Fruit fly (Drosophila melanogaster): ENCODE results near the gene wor.

DNA sequence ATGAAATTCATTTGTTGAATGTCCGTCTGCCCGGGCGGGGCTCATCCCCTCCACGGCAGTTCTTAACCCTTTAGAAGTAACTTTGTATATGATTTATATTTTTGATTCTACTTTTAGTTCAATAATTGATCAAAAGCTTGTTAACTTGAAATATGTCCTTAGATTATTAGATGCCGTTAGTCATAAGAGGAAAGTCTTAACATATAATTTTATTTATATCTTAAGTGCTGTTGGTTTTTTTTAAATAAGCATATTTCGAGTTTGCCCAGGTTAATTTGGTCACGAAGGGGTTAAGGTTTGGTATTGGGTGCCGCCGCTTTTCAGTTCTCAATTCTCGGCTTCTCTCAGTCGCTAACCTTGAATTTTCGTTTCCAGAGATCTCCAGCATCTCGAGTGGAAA, 36.4 kb downstream of the wor start:
- no peak for TF ChIP-seq pan (optimal IDR thresholded peaks at IDR 0.05)
- no peak for TF ChIP-seq Hr83 (GFP tag; optimal IDR thresholded peaks at IDR 0.05; ENCODE audit: poor library complexity, severe bottlenecking)
- no peak for TF ChIP-seq Vsx2 (GFP tag; optimal IDR thresholded peaks at IDR 0.05; ENCODE audit: partially characterized antibody)
- no peak for TF ChIP-seq CrebA (GFP tag; optimal IDR thresholded peaks at IDR 0.05; ENCODE audit: borderline replicate concordance)
- no peak for TF ChIP-seq dl (GFP tag; optimal IDR thresholded peaks at IDR 0.05; ENCODE audit: insufficient read depth in 1 of 2, partially characterized antibody in 2 of 2)
- TF ChIP-seq psq (GFP tag; optimal IDR thresholded peaks at IDR 0.05) = peak; percentile 80
- no peak for TF ChIP-seq Hr78 (GFP tag; optimal IDR thresholded peaks at IDR 0.05)
- peak; percentile 67 for TF ChIP-seq dmrt93B (GFP tag; optimal IDR thresholded peaks at IDR 0.05)

All from whole organism, wandering third instar larva.